Worm (Caenorhabditis elegans) whole organism, L3 larva: Measurements from ENCODE around the gene F28B1.9.

Experiments
- R02D3.7 ChIP-seq: fragments of 150-350 bp; optimal IDR thresholded peaks from 2 replicates; lab custom pipeline; 2014; ENCODE audit warnings: missing biosample characterization, missing genetic modification characterization
- ZK546.5 ChIP-seq: sonication (generic microtip); optimal IDR thresholded peaks from 2 replicates; lab custom pipeline; 2017; ENCODE audit warnings: missing biosample characterization, missing genetic modification characterization
- ceh-16 ChIP-seq: sonication (generic microtip); optimal IDR thresholded peaks from 2 replicates; lab custom pipeline; 2017; ENCODE audit warnings: missing biosample characterization, missing genetic modification characterization
- ceh-28 ChIP-seq: fragments of 150-350 bp; optimal IDR thresholded peaks from 2 replicates; lab custom pipeline; 2014; ENCODE audit warnings: missing biosample characterization, missing genetic modification reagents, missing genetic modification characterization
- ceh-9 ChIP-seq: sonication (generic microtip); optimal IDR thresholded peaks from 2 replicates; lab custom pipeline; 2018; ENCODE audit warnings: missing biosample characterization, missing genetic modification characterization
- egl-5 ChIP-seq: fragments of 150-350 bp; optimal IDR thresholded peaks from 2 replicates; lab custom pipeline; 2017; ENCODE audit warnings: missing biosample characterization, missing genetic modification reagents, missing genetic modification characterization, inconsistent platforms
- elt-1 ChIP-seq: fragments of 150-350 bp; optimal IDR thresholded peaks from 2 replicates; lab custom pipeline; 2014; ENCODE audit warnings: missing biosample characterization, missing genetic modification characterization
- elt-3 ChIP-seq, 3 experiments: fragments of 150-350 bp in 1 of 3; sonication (generic microtip) in 2 of 3; optimal IDR thresholded peaks; 2 replicates in 2 of 3; 4 replicates in 1 of 3; lab custom pipeline; 2014 to 2017; ENCODE audit warnings: missing biosample characterization in 3 of 3, missing genetic modification characterization in 3 of 3
- eor-1 ChIP-seq, 2 experiments: fragments of 150-350 bp; optimal IDR thresholded peaks; 2 replicates each; lab custom pipeline; 2014 to 2018; ENCODE audit warnings: missing biosample characterization in 2 of 2, missing genetic modification characterization in 2 of 2
- fkh-10 ChIP-seq: sonication (generic microtip); optimal IDR thresholded peaks from 2 replicates; lab custom pipeline; 2017; ENCODE audit warnings: missing biosample characterization, missing genetic modification reagents, missing genetic modification characterization
- fkh-2 ChIP-seq: fragments of 150-350 bp; optimal IDR thresholded peaks from 2 replicates; lab custom pipeline; 2014; ENCODE audit warnings: missing biosample characterization, missing genetic modification reagents, missing genetic modification characterization
- fos-1 ChIP-seq: fragments of 150-350 bp; optimal IDR thresholded peaks from 2 replicates; lab custom pipeline; 2014; ENCODE audit warnings: missing biosample characterization, missing genetic modification characterization
- hmg-11 ChIP-seq: sonication (generic microtip); optimal IDR thresholded peaks from 2 replicates; lab custom pipeline; 2016; ENCODE audit warnings: missing genetic modification characterization, missing compliant biosample characterization
- jun-1 ChIP-seq: fragments of 150-350 bp; optimal IDR thresholded peaks from 2 replicates; lab custom pipeline; 2014; ENCODE audit warnings: missing biosample characterization, missing genetic modification reagents, missing genetic modification characterization
- lin-15B ChIP-seq: fragments of 150-350 bp; optimal IDR thresholded peaks from 2 replicates; lab custom pipeline; 2014; ENCODE audit warnings: missing biosample characterization, missing genetic modification characterization
- lin-39 ChIP-seq: fragments of 150-350 bp; optimal IDR thresholded peaks from 2 replicates; lab custom pipeline; 2018; ENCODE audit warnings: missing biosample characterization, missing genetic modification reagents, missing genetic modification characterization
- lsy-12 ChIP-seq: sonication (generic microtip); optimal IDR thresholded peaks from 2 replicates; lab custom pipeline; 2016; ENCODE audit warnings: mild to moderate bottlenecking, missing genetic modification characterization, missing compliant biosample characterization
- mdl-1 ChIP-seq: fragments of 150-350 bp; optimal IDR thresholded peaks from 2 replicates; lab custom pipeline; 2014; ENCODE audit warnings: missing biosample characterization, missing genetic modification characterization
- mml-1 ChIP-seq: fragments of 150-350 bp; sonication (generic microtip); optimal IDR thresholded peaks from 3 replicates; lab custom pipeline; 2014; ENCODE audit warnings: missing biosample characterization, missing genetic modification characterization
- nfya-1 ChIP-seq: sonication (generic microtip); optimal IDR thresholded peaks from 2 replicates; lab custom pipeline; 2017; ENCODE audit warnings: missing genetic modification characterization, mild to moderate bottlenecking, missing compliant biosample characterization, antibody characterized with exemption, moderate library complexity; ENCODE audit not compliant: insufficient read depth
- nhr-11 ChIP-seq: fragments of 150-350 bp; optimal IDR thresholded peaks from 2 replicates; lab custom pipeline; 2014; ENCODE audit warnings: missing biosample characterization, missing genetic modification characterization
- nhr-23 ChIP-seq: fragments of 150-350 bp; optimal IDR thresholded peaks from 2 replicates; lab custom pipeline; 2014; ENCODE audit warnings: missing biosample characterization, missing genetic modification reagents, missing genetic modification characterization
- nhr-25 ChIP-seq: sonication (generic microtip); optimal IDR thresholded peaks from 2 replicates; lab custom pipeline; 2017; ENCODE audit warnings: missing biosample characterization, missing genetic modification characterization
- nhr-43 ChIP-seq: sonication (generic microtip); optimal IDR thresholded peaks from 2 replicates; lab custom pipeline; 2016; ENCODE audit warnings: mild to moderate bottlenecking, missing genetic modification characterization, missing compliant biosample characterization; ENCODE audit not compliant: poor library complexity, severe bottlenecking
- nhr-76 ChIP-seq: fragments of 150-350 bp; sonication (generic microtip); optimal IDR thresholded peaks from 5 replicates; lab custom pipeline; 2014; ENCODE audit warnings: missing biosample characterization, missing genetic modification characterization
- nhr-77 ChIP-seq: fragments of 150-350 bp; optimal IDR thresholded peaks from 2 replicates; lab custom pipeline; 2014; ENCODE audit warnings: missing biosample characterization, missing genetic modification characterization
- pha-4 ChIP-seq: fragments of 150-350 bp; optimal IDR thresholded peaks from 2 replicates; lab custom pipeline; 2014; ENCODE audit warnings: missing biosample characterization, missing genetic modification reagents, missing genetic modification characterization
- pqm-1 ChIP-seq: fragments of 150-350 bp; optimal IDR thresholded peaks from 2 replicates; lab custom pipeline; 2017; ENCODE audit warnings: missing biosample characterization, missing genetic modification characterization, inconsistent platforms
- sea-2 ChIP-seq: fragments of 150-350 bp; sonication (generic microtip); optimal IDR thresholded peaks from 4 replicates; lab custom pipeline; 2014; ENCODE audit warnings: missing biosample characterization, missing genetic modification reagents, missing genetic modification characterization
- skn-1 ChIP-seq: fragments of 150-350 bp; optimal IDR thresholded peaks from 2 replicates; lab custom pipeline; 2014; ENCODE audit warnings: missing biosample characterization, missing genetic modification characterization
- tbx-2 ChIP-seq: sonication (generic microtip); optimal IDR thresholded peaks from 2 replicates; lab custom pipeline; 2016; ENCODE audit warnings: mild to moderate bottlenecking, missing genetic modification characterization, missing compliant biosample characterization
- unc-62 ChIP-seq: fragments of 150-350 bp; sonication (generic microtip); optimal IDR thresholded peaks from 4 replicates; lab custom pipeline; 2014; ENCODE audit warnings: missing biosample characterization, missing genetic modification reagents, missing genetic modification characterization
- ztf-11 ChIP-seq: fragments of 150-350 bp; optimal IDR thresholded peaks from 2 replicates; lab custom pipeline; 2014; ENCODE audit warnings: missing biosample characterization, missing genetic modification characterization
- ztf-4 ChIP-seq: fragments of 150-350 bp; optimal IDR thresholded peaks from 2 replicates; lab custom pipeline; 2014; ENCODE audit warnings: missing biosample characterization, missing genetic modification characterization

Gene F28B1.9

ce11 chrV:17068839-17069238 is 7.2 kb downstream of the F28B1.9 start, which contains the start of gene T05E12.8:
Gene T05E12.8, plus strand, starts transcription at chrV:17069139.
- TF ChIP-seq nhr-23 (tag; lab: Kevin White, UChicago) (no peak), mdl-1 (tag; lab: Kevin White, UChicago) (no peak), nhr-25 (tag; lab: Kevin White, UChicago) (no peak), lin-39 (no peak), unc-62 (GFP tag; lab: Kevin White, UChicago) (no peak), R02D3.7 (tag; lab: Kevin White, UChicago) (no peak), egl-5 (tag; lab: Kevin White, UChicago) (no peak), elt-1 (tag; lab: Kevin White, UChicago) (no peak), pha-4 (tag; lab: Kevin White, UChicago) (no peak), nfya-1 (tag; lab: Kevin White, UChicago) (no peak), nhr-77 (tag; lab: Kevin White, UChicago) (no peak), skn-1 (no peak), ztf-11 (tag; lab: Kevin White, UChicago) (no peak), ceh-9 (tag; lab: Kevin White, UChicago) (no peak), ZK546.5 (tag; lab: Kevin White, UChicago) (no peak), tbx-2 (tag; lab: Kevin White, UChicago) (no peak), fkh-2 (no peak), eor-1 (tag; optimal IDR thresholded peaks at IDR 0.05; lab: Kevin White, UChicago) (no peak)

- no peak for TF ChIP-seq nhr-76 (tag; lab: Kevin White, UChicago)
- TF ChIP-seq hmg-11 (tag; lab: Kevin White, UChicago) = no peak
Measured at ce11 chrV:17071578-17071977, 9.9 kb downstream of the F28B1.9 start, which contains the start of gene srbc-14. Gene srbc-14, minus strand, starts transcription at chrV:17071678.

DNA sequence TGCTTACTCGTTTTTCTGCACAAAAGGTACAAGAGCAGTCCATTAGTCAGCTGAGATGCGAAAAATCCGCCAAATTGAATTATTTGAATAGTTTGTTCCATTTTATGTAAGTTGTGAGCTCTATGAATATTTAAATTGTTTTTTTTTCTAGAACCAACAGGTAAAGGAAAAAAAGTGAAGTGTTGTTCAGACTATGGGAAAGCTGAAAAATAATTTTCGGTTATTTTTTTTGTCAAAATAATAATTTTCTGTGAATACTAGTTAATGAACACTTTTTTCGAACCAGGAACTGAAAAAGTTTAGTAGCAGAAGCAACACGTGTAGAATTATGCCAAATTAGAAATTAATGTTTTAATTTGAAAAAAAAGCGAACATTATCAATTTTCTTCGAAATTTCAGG is 14.2 kb downstream of the F28B1.9 start, which contains the start of gene str-125:
TSS of gene str-125 (minus strand) at position 101 of the 400 bp plus-strand sequence.
- no peak for TF ChIP-seq ceh-16 (tag; lab: Kevin White, UChicago)
- TF ChIP-seq lsy-12 (tag; lab: Kevin White, UChicago) = no peak
- no peak for TF ChIP-seq ceh-28 (tag; lab: Kevin White, UChicago)
- no peak for TF ChIP-seq ztf-4 (tag; lab: Kevin White, UChicago)
- no peak for TF ChIP-seq unc-62 (GFP tag; lab: Kevin White, UChicago)
- no peak for TF ChIP-seq sea-2 (GFP tag; lab: Kevin White, UChicago)
- TF ChIP-seq lin-15B (tag; lab: Kevin White, UChicago) = no peak
- no peak for TF ChIP-seq nfya-1 (tag; lab: Kevin White, UChicago)
- TF ChIP-seq fkh-2 = no peak
- TF ChIP-seq skn-1 = no peak
- no peak for TF ChIP-seq jun-1
- no peak for TF ChIP-seq nhr-23 (tag; lab: Kevin White, UChicago)
- TF ChIP-seq nhr-76 (tag; lab: Kevin White, UChicago) = no peak
- TF ChIP-seq fos-1 (tag; lab: Kevin White, UChicago) = no peak
- TF ChIP-seq pha-4 (tag; lab: Kevin White, UChicago) = no peak
- TF ChIP-seq lin-39 = no peak
- TF ChIP-seq tbx-2 (tag; lab: Kevin White, UChicago) = no peak
- TF ChIP-seq elt-3 (tag; optimal IDR thresholded peaks at IDR 0.05; lab: Kevin White, UChicago) = no peak
- no peak for TF ChIP-seq nhr-43 (tag; lab: Kevin White, UChicago)
- no peak for TF ChIP-seq pqm-1 (tag; lab: Kevin White, UChicago)
- TF ChIP-seq, all 47 proteins: peak for 0

ce11 chrV:17077889-17078288 is 16.2 kb downstream of the F28B1.9 start, which contains the start of gene T05E12.3:
Gene T05E12.3, minus strand, starts transcription at chrV:17077989.
- TF ChIP-seq fos-1 (tag; lab: Kevin White, UChicago) (no peak), skn-1 (no peak), mml-1 (no peak), elt-1 (tag; lab: Kevin White, UChicago) (no peak), unc-62 (GFP tag; lab: Kevin White, UChicago) (no peak), tbx-2 (tag; lab: Kevin White, UChicago) (no peak), pqm-1 (tag; lab: Kevin White, UChicago) (no peak)

ce11 chrV:17079795-17080194 is 18.1 kb downstream of the F28B1.9 start, which contains the start of gene srw-20:
Gene srw-20, minus strand, starts transcription at chrV:17079895.
- TF ChIP-seq fkh-10 (GFP tag; lab: Kevin White, UChicago) (no peak), nhr-23 (tag; lab: Kevin White, UChicago) (no peak), nhr-11 (no peak)
